Worm (Caenorhabditis elegans): ENCODE measurements around the gene T05B9.2.

The T05B9.2 gene

DNA sequence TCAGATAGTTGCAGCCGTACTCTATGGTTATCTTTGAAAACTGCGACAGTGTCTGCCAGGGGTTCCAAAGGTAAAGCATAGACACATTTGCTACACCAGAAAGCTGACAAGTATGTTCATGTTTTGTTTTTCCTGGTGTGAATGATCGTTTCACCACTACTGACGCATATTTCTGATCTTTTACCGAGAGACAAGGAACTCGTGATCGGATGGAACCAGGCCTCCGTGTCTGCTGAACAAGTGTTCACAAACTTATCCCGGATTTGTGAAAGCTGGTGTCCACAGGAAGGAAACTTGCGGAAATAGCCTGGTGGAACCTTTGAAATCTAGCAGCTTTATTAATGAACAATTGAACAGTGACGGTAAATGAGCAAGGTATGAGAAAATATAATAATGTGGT is 4.1 kb downstream of the T05B9.2 start:
- TF ChIP-seq F10E7.11 (tag; optimal IDR thresholded peaks at IDR 0.05) (no peak), lir-1 (GFP tag; conservative IDR thresholded peaks at IDR 0.05) (no peak), athp-1 (tag; optimal IDR thresholded peaks at IDR 0.05) (peak; percentile 13), ets-4 (GFP tag; optimal IDR thresholded peaks at IDR 0.05) (no peak), hmg-20 (GFP tag; IDR thresholded peaks at IDR 0.05) (no peak), efl-1 (GFP tag; optimal IDR thresholded peaks at IDR 0.05) (peak; percentile 13), B0336.3 (GFP tag; IDR thresholded peaks at IDR 0.05) (peak; percentile 83), cebp-2 (GFP tag; IDR thresholded peaks at IDR 0.05) (no peak), madf-8 (GFP tag; conservative IDR thresholded peaks at IDR 0.05) (0 out of 2 replicates have a peak, but pooled peaks have one; percentile 13), ztf-3 (GFP tag; optimal IDR thresholded peaks at IDR 0.05) (no peak), snpc-3.4 (tag; optimal IDR thresholded peaks at IDR 0.05) (no peak), mel-28 (tag; optimal IDR thresholded peaks at IDR 0.05; ENCODE audit: borderline replicate concordance) (no peak), egrh-3 (GFP tag; IDR thresholded peaks at IDR 0.05) (no peak), dox-1 (GFP tag; IDR thresholded peaks at IDR 0.05) (0 out of 2 replicates have a peak, but pooled peaks have one; percentile 24), ztf-18 (tag; optimal IDR thresholded peaks at IDR 0.05) (no peak), ceh-91 (GFP tag; IDR thresholded peaks at IDR 0.05) (no peak), F57A8.1 (GFP tag; optimal IDR thresholded peaks at IDR 0.05) (no peak), hmg-1.2 (GFP tag; IDR thresholded peaks at IDR 0.05) (0 out of 2 replicates have a peak, but pooled peaks have one; percentile 30), ztf-25 (GFP tag; IDR thresholded peaks at IDR 0.05) (no peak), unc-130 (GFP tag; optimal IDR thresholded peaks at IDR 0.05) (no peak), madf-3 (GFP tag; IDR thresholded peaks at IDR 0.05) (0 out of 2 replicates have a peak, but pooled peaks have one; percentile 70), rpc-1 (optimal IDR thresholded peaks at IDR 0.05) (no peak), rpc-1 (tag; optimal IDR thresholded peaks at IDR 0.05) (no peak), T26A5.8 (tag; optimal IDR thresholded peaks at IDR 0.05) (no peak), snpc-1.1 (tag; optimal IDR thresholded peaks at IDR 0.05; ENCODE audit: insufficient read depth) (peak; percentile 21), K12H6.12 (tag; optimal IDR thresholded peaks at IDR 0.05) (no peak), F39B2.1 (GFP tag; IDR thresholded peaks at IDR 0.05) (0 out of 2 replicates have a peak, but pooled peaks have one; percentile 3), sptf-2 (GFP tag; optimal IDR thresholded peaks at IDR 0.05) (no peak), xnd-1 (tag; optimal IDR thresholded peaks at IDR 0.05) (peak; percentile 15), nhr-80 (tag; optimal IDR thresholded peaks at IDR 0.05) (no peak), Y56A3A.18 (GFP tag; IDR thresholded peaks at IDR 0.05) (0 out of 2 replicates have a peak, but pooled peaks have one; percentile 31), ceh-58 (GFP tag; IDR thresholded peaks at IDR 0.05) (no peak), pbrm-1 (GFP tag; IDR thresholded peaks at IDR 0.05) (0 out of 2 replicates have a peak, but pooled peaks have one; percentile 42), mxl-1 (tag; optimal IDR thresholded peaks at IDR 0.05) (no peak), ceh-100 (GFP tag; IDR thresholded peaks at IDR 0.05) (peak; percentile 37; the same call in 1 of the 2 replicates), F52B5.7 (tag; optimal IDR thresholded peaks at IDR 0.05) (peak; percentile 75), D2030.7 (GFP tag; IDR thresholded peaks at IDR 0.05) (0 out of 2 replicates have a peak, but pooled peaks have one; percentile 39), K11D2.4 (GFP tag; IDR thresholded peaks at IDR 0.05) (no peak), dpl-1 (GFP tag; optimal IDR thresholded peaks at IDR 0.05) (no peak), ceh-27 (GFP tag; optimal IDR thresholded peaks at IDR 0.05) (no peak), F49E8.2 (tag; optimal IDR thresholded peaks at IDR 0.05; ENCODE audit: insufficient read depth) (peak; percentile 54), ceh-40 (GFP tag; IDR thresholded peaks at IDR 0.05) (0 out of 2 replicates have a peak, but pooled peaks have one; percentile 37), bed-2 (GFP tag; IDR thresholded peaks at IDR 0.05) (no peak), nhr-179 (tag; optimal IDR thresholded peaks at IDR 0.05) (no peak), hsf-1 (GFP tag; IDR thresholded peaks at IDR 0.05) (0 out of 2 replicates have a peak, but pooled peaks have one; percentile 48), aptf-3 (GFP tag; IDR thresholded peaks at IDR 0.05) (no peak), nfyb-1 (GFP tag; IDR thresholded peaks at IDR 0.05) (peak; percentile 59; the same call in 1 of the 2 replicates), ceh-79 (tag; optimal IDR thresholded peaks at IDR 0.05) (no peak), attf-3 (GFP tag; conservative IDR thresholded peaks at IDR 0.05) (no peak)
